Worm (Caenorhabditis elegans): ENCODE data around the gene R09E12.9.

R09E12.9 gene

ce11 chrV:774875-775359 is 2.5 kb upstream of the R09E12.9 start, which contains the start of gene srbc-58:
Gene srbc-58, plus strand, starts transcription at chrV:774995.
- TF ChIP-seq unc-30 (tag; optimal IDR thresholded peaks at IDR 0.05) (no peak), nhr-47 (tag; optimal IDR thresholded peaks at IDR 0.05) (no peak), efl-3 (GFP tag; optimal IDR thresholded peaks at IDR 0.05) (no peak), mep-1 (tag; optimal IDR thresholded peaks at IDR 0.05) (peak; percentile 27), fkh-8 (tag; optimal IDR thresholded peaks at IDR 0.05) (no peak), nhr-28 (tag; optimal IDR thresholded peaks at IDR 0.05) (no peak), ceh-82 (tag; optimal IDR thresholded peaks at IDR 0.05) (no peak), elt-3 (tag; optimal IDR thresholded peaks at IDR 0.05) (no peak), zip-4 (GFP tag; optimal IDR thresholded peaks at IDR 0.05) (no peak), tbx-2 (tag; optimal IDR thresholded peaks at IDR 0.05) (no peak), lin-35 (GFP tag; optimal IDR thresholded peaks at IDR 0.05) (peak in 1 of 2 experiments; percentile 63), jun-1 (tag; optimal IDR thresholded peaks at IDR 0.05) (no peak), F16B12.6 (tag; optimal IDR thresholded peaks at IDR 0.05) (no peak), fos-1 (tag; optimal IDR thresholded peaks at IDR 0.05) (no peak), isw-1 (GFP tag; IDR thresholded peaks at IDR 0.05) (no peak), ama-1 (optimal IDR thresholded peaks at IDR 0.05) (peak; percentile 79), swsn-7 (tag; optimal IDR thresholded peaks at IDR 0.05) (peak; percentile 5), ztf-4 (tag; optimal IDR thresholded peaks at IDR 0.05) (no peak), hlh-17 (GFP tag; optimal IDR thresholded peaks at IDR 0.05; ENCODE audit: borderline replicate concordance) (no peak), egl-13 (tag; optimal IDR thresholded peaks at IDR 0.05) (no peak), nhr-90 (tag; optimal IDR thresholded peaks at IDR 0.05; ENCODE audit: poor library complexity) (no peak), snpc-4 (tag; optimal IDR thresholded peaks at IDR 0.05) (no peak), nhr-85 (tag) (peak; percentile 72), blmp-1 (tag; optimal IDR thresholded peaks at IDR 0.05) (no peak), unc-86 (tag; optimal IDR thresholded peaks at IDR 0.05) (no peak), unc-98 (GFP tag; IDR thresholded peaks at IDR 0.05) (no peak), C04F5.9 (tag; optimal IDR thresholded peaks at IDR 0.05) (no peak), dpl-1 (GFP tag; optimal IDR thresholded peaks at IDR 0.05) (peak in 2 of 3 experiments; percentile 17 to 61), fkh-10 (GFP tag; optimal IDR thresholded peaks at IDR 0.05) (no peak), nhr-84 (tag; optimal IDR thresholded peaks at IDR 0.05) (no peak), lin-13 (GFP tag; optimal IDR thresholded peaks at IDR 0.05) (no peak), xbp-1 (tag; optimal IDR thresholded peaks at IDR 0.05) (peak; percentile 5), nhr-71 (tag; optimal IDR thresholded peaks at IDR 0.05) (peak; percentile 34), grh-1 (GFP tag; IDR thresholded peaks at IDR 0.05) (no peak), nhr-20 (tag; optimal IDR thresholded peaks at IDR 0.05) (no peak), mdl-1 (tag; optimal IDR thresholded peaks at IDR 0.05) (no peak), hpl-2 (GFP tag; optimal IDR thresholded peaks at IDR 0.05) (no peak), C34B4.2 (tag; optimal IDR thresholded peaks at IDR 0.05) (no peak), ceh-63 (GFP tag; optimal IDR thresholded peaks at IDR 0.05) (no peak), lin-39 (tag; optimal IDR thresholded peaks at IDR 0.05) (no peak), zag-1 (tag; optimal IDR thresholded peaks at IDR 0.05) (no peak), dsc-1 (tag; optimal IDR thresholded peaks at IDR 0.05) (no peak), C16A3.4 (tag; optimal IDR thresholded peaks at IDR 0.05) (no peak), nhr-237 (tag; optimal IDR thresholded peaks at IDR 0.05) (no peak), ets-5 (GFP tag; IDR thresholded peaks at IDR 0.05) (no peak), aly-2 (tag; optimal IDR thresholded peaks at IDR 0.05) (peak; percentile 66), vab-15 (tag; optimal IDR thresholded peaks at IDR 0.05) (no peak), nhr-76 (tag; optimal IDR thresholded peaks at IDR 0.05) (no peak), skn-1 (tag; optimal IDR thresholded peaks at IDR 0.05) (no peak), efl-1 (optimal IDR thresholded peaks at IDR 0.05) (peak in 1 of 2 experiments; percentile 70), efl-1 (GFP tag; optimal IDR thresholded peaks at IDR 0.05 in 1 of 2) (peak; percentile 61 to 93), ceh-88 (GFP tag; IDR thresholded peaks at IDR 0.05) (no peak), mef-2 (tag; optimal IDR thresholded peaks at IDR 0.05) (no peak), elt-2 (tag; optimal IDR thresholded peaks at IDR 0.05) (no peak), snu-23 (GFP tag; optimal IDR thresholded peaks at IDR 0.05) (peak; percentile 24)

Measured in whole organism, L1 larva.